Fruit fly (Drosophila melanogaster): ENCODE results near the gene CG10550.

The CG10550 gene

dm6 chr3R:25309175-25309574, 984 bp upstream of the CG10550 start:
- TF ChIP-seq CG17801 (GFP tag; optimal IDR thresholded peaks at IDR 0.05; ENCODE audit: partially characterized antibody) = no peak

dm6 chr3R:25305822-25306544, 2.2 kb downstream of the CG10550 start:
- TF ChIP-seq CG17801 (GFP tag; optimal IDR thresholded peaks at IDR 0.05; ENCODE audit: partially characterized antibody) = no peak

- peak; percentile 3 for TF ChIP-seq CG17801 (GFP tag; optimal IDR thresholded peaks at IDR 0.05; ENCODE audit: partially characterized antibody)
These were observed 4.2 kb downstream of the CG10550 start, which contains the start of gene CG31436 for dm6 chr3R:25303857-25304440. Gene CG31436 (plus strand): TSS chr3R:25304137.

- TF ChIP-seq CG17801 (GFP tag; optimal IDR thresholded peaks at IDR 0.05; ENCODE audit: partially characterized antibody) = no peak
These were observed 6.0 kb downstream of the CG10550 start, which contains the start of gene CG31370 for dm6 chr3R:25302239-25302638. Gene CG31370 (plus strand): TSS chr3R:25302464.

- TF ChIP-seq CG17801 (GFP tag; optimal IDR thresholded peaks at IDR 0.05; ENCODE audit: partially characterized antibody) = no peak
These were observed 7.6 kb downstream of the CG10550 start, which contains the start of gene CG13659 for dm6 chr3R:25300575-25300974. Gene CG13659 (plus strand): TSS chr3R:25300891.

- TF ChIP-seq CG17801 (GFP tag; optimal IDR thresholded peaks at IDR 0.05; ENCODE audit: partially characterized antibody) = no peak
These were observed 8.7 kb downstream of the CG10550 start, which contains the start of gene CG31288 for dm6 chr3R:25299507-25299964. Gene CG31288 (minus strand): TSS chr3R:25299557.

- no peak for TF ChIP-seq CG17801 (GFP tag; optimal IDR thresholded peaks at IDR 0.05; ENCODE audit: partially characterized antibody)
These were observed 10.5 kb downstream of the CG10550 start, which contains the start of gene CG31097 for dm6 chr3R:25297678-25298077. Gene CG31097 (minus strand): TSS chr3R:25297778.

- no peak for TF ChIP-seq CG17801 (GFP tag; optimal IDR thresholded peaks at IDR 0.05; ENCODE audit: partially characterized antibody)
These were observed 12.7 kb downstream of the CG10550 start, which contains the start of gene CG31102 for dm6 chr3R:25295320-25296020. Gene CG31102 (minus strand): TSS chr3R:25295594.

- peak; percentile 90 for TF ChIP-seq CG17801 (GFP tag; optimal IDR thresholded peaks at IDR 0.05; ENCODE audit: partially characterized antibody)
These were observed 15.3 kb downstream of the CG10550 start, which contains the start of gene CG31098 for dm6 chr3R:25292864-25293284. Gene CG31098 (minus strand): TSS chr3R:25292977.

- TF ChIP-seq CG17801 (GFP tag; optimal IDR thresholded peaks at IDR 0.05; ENCODE audit: partially characterized antibody) = no peak
These were observed 18.6 kb downstream of the CG10550 start, which contains the start of gene CG11893 for dm6 chr3R:25289589-25289988. Gene CG11893 (plus strand): TSS chr3R:25289889.

- peak; percentile 40 for TF ChIP-seq CG17801 (GFP tag; optimal IDR thresholded peaks at IDR 0.05; ENCODE audit: partially characterized antibody)
These were observed 21.1 kb downstream of the CG10550 start, which contains the start of gene CG13658 for dm6 chr3R:25287128-25287527. Gene CG13658 (plus strand): TSS chr3R:25287474.

- no peak for TF ChIP-seq CG17801 (GFP tag; optimal IDR thresholded peaks at IDR 0.05; ENCODE audit: partially characterized antibody)
These were observed 23.0 kb downstream of the CG10550 start, which contains the start of gene CG31104 for dm6 chr3R:25285173-25285572. Gene CG31104 (plus strand): TSS chr3R:25285473.

dm6 chr3R:25283209-25283670, 25.0 kb downstream of the CG10550 start, which contains the start of gene CG31300:
Gene CG31300 (plus strand): TSS chr3R:25283620.
- no peak for TF ChIP-seq CG17801 (GFP tag; optimal IDR thresholded peaks at IDR 0.05; ENCODE audit: partially characterized antibody)

- peak; percentile 29 for TF ChIP-seq CG17801 (GFP tag; optimal IDR thresholded peaks at IDR 0.05; ENCODE audit: partially characterized antibody)
These were observed 27.0 kb downstream of the CG10550 start, which contains the start of gene CG11892 for dm6 chr3R:25281165-25281564. Gene CG11892 (plus strand): TSS chr3R:25281548.
